Fruit fly (Drosophila melanogaster) whole organism, embryonic: ENCODE data around the gene CG7806.

Source experiments
- B-H2 ChIP-seq: fragments of 200-800 bp; sonication (Bioruptor generic); optimal IDR thresholded peaks from 2 replicates; lab custom pipeline; 2018; ENCODE audit warnings: missing biosample characterization, mild to moderate bottlenecking, missing genetic modification characterization
- Bgb ChIP-seq: fragments of 200-800 bp; sonication (Bioruptor generic); IDR thresholded peaks from 2 replicates; pipeline ENCODE4 v1.3.6; 2022; ENCODE audit warnings: missing biosample characterization, missing genetic modification characterization; ENCODE audit not compliant: partially characterized antibody
- Bteb2 ChIP-seq: fragments of 200-800 bp; sonication (Bioruptor generic); optimal IDR thresholded peaks from 2 replicates; lab custom pipeline; 2016; ENCODE audit warnings: missing biosample characterization, missing genetic modification characterization
- CG10959 ChIP-seq: fragments of 200-800 bp; sonication (Bioruptor generic); IDR thresholded peaks from 2 replicates; pipeline ENCODE4 v1.3.6; 2022; ENCODE audit warnings: missing biosample characterization, missing genetic modification characterization
- CG11093 ChIP-seq: fragments of 200-800 bp; sonication (Bioruptor generic); IDR thresholded peaks from 3 replicates; pipeline ENCODE4 v1.3.6; 2022; ENCODE audit warnings: missing biosample characterization, missing genetic modification characterization
- CG11695 ChIP-seq: fragments of 200-800 bp; sonication (Bioruptor generic); IDR thresholded peaks from 3 replicates; pipeline ENCODE4 v1.3.6; 2022; ENCODE audit warnings: missing biosample characterization, missing genetic modification characterization
- CG12659 ChIP-seq: fragments of 200-800 bp; sonication (Bioruptor generic); optimal IDR thresholded peaks from 3 replicates; lab custom pipeline; 2017; ENCODE audit warnings: mild to moderate bottlenecking, missing biosample characterization, missing genetic modification reagents, missing genetic modification characterization
- CG12942 ChIP-seq: fragments of 200-800 bp; sonication (Bioruptor generic); optimal IDR thresholded peaks from 3 replicates; lab custom pipeline; 2016; ENCODE audit warnings: missing biosample characterization, missing genetic modification characterization
- CG14441 ChIP-seq: fragments of 200-800 bp; sonication (Bioruptor generic); IDR thresholded peaks from 2 replicates; pipeline ENCODE4 v1.3.6; 2022; ENCODE audit warnings: missing biosample characterization, missing genetic modification characterization
- CG14710 ChIP-seq: fragments of 200-800 bp; sonication (Bioruptor generic); optimal IDR thresholded peaks from 3 replicates; lab custom pipeline; 2019; ENCODE audit warnings: missing biosample characterization, mild to moderate bottlenecking, missing genetic modification characterization, moderate library complexity
- CG15269 ChIP-seq: fragments of 200-800 bp; sonication (Bioruptor generic); optimal IDR thresholded peaks from 2 replicates; lab custom pipeline; 2018; ENCODE audit warnings: missing biosample characterization, mild to moderate bottlenecking, missing genetic modification characterization, moderate library complexity
- CG17186 ChIP-seq: fragments of 200-800 bp; sonication (Bioruptor generic); optimal IDR thresholded peaks from 3 replicates; lab custom pipeline; 2017; ENCODE audit warnings: missing biosample characterization, missing genetic modification reagents, missing genetic modification characterization
- CG17802 ChIP-seq: fragments of 200-800 bp; sonication (Bioruptor generic); optimal IDR thresholded peaks from 2 replicates; lab custom pipeline; 2018; ENCODE audit warnings: missing biosample characterization, mild to moderate bottlenecking, missing genetic modification characterization, moderate library complexity
- CG17912 ChIP-seq: fragments of 200-800 bp; sonication (Bioruptor generic); optimal IDR thresholded peaks from 2 replicates; lab custom pipeline; 2018; ENCODE audit warnings: missing biosample characterization, mild to moderate bottlenecking, missing genetic modification characterization
- CG1792 ChIP-seq: fragments of 200-800 bp; sonication (Bioruptor generic); optimal IDR thresholded peaks from 2 replicates; lab custom pipeline; 2016; ENCODE audit warnings: missing biosample characterization, missing genetic modification characterization
- CG2889 ChIP-seq: fragments of 200-800 bp; sonication (Bioruptor generic); IDR thresholded peaks from 3 replicates; pipeline ENCODE4 v1.3.6; 2022; ENCODE audit warnings: missing biosample characterization, missing genetic modification characterization
- CG31388 ChIP-seq: fragments of 200-800 bp; sonication (Bioruptor generic); optimal IDR thresholded peaks from 2 replicates; lab custom pipeline; 2016; ENCODE audit warnings: missing biosample characterization, missing genetic modification characterization
- CG3281 ChIP-seq: fragments of 200-800 bp; sonication (Bioruptor generic); optimal IDR thresholded peaks from 3 replicates; lab custom pipeline; 2017; ENCODE audit warnings: missing biosample characterization, mild to moderate bottlenecking, missing genetic modification characterization
- CG3407 ChIP-seq: fragments of 200-800 bp; sonication (Bioruptor generic); optimal IDR thresholded peaks from 2 replicates; lab custom pipeline; 2018; ENCODE audit warnings: missing biosample characterization, mild to moderate bottlenecking, missing genetic modification characterization
- CG42726 ChIP-seq: fragments of 200-800 bp; sonication (Bioruptor generic); IDR thresholded peaks from 2 replicates; pipeline ENCODE4 v1.3.6; 2022; ENCODE audit warnings: missing biosample characterization, missing genetic modification characterization; ENCODE audit not compliant: partially characterized antibody
- CG7271 ChIP-seq: fragments of 200-800 bp; sonication (Bioruptor generic); optimal IDR thresholded peaks from 2 replicates; lab custom pipeline; 2018; ENCODE audit warnings: missing biosample characterization, mild to moderate bottlenecking, missing genetic modification characterization, moderate library complexity
- CG7839 ChIP-seq: fragments of 200-800 bp; sonication (Bioruptor generic); optimal IDR thresholded peaks from 3 replicates; lab custom pipeline; 2018; ENCODE audit warnings: missing biosample characterization, mild to moderate bottlenecking, missing genetic modification characterization, moderate library complexity
- CG8359 ChIP-seq: fragments of 200-800 bp; sonication (Bioruptor generic); optimal IDR thresholded peaks from 2 replicates; lab custom pipeline; 2017; ENCODE audit warnings: missing biosample characterization, mild to moderate bottlenecking, missing genetic modification characterization, borderline replicate concordance
- CG9727 ChIP-seq: fragments of 200-800 bp; sonication (Bioruptor generic); optimal IDR thresholded peaks from 3 replicates; lab custom pipeline; 2017; ENCODE audit warnings: missing biosample characterization, mild to moderate bottlenecking, missing genetic modification characterization
- CG9797 ChIP-seq: fragments of 200-800 bp; sonication (Bioruptor generic); optimal IDR thresholded peaks from 3 replicates; lab custom pipeline; 2018; ENCODE audit warnings: missing biosample characterization, mild to moderate bottlenecking, missing genetic modification characterization
- CoRest ChIP-seq: fragments of 200-800 bp; sonication (Bioruptor generic); optimal IDR thresholded peaks from 3 replicates; lab custom pipeline; 2018; ENCODE audit warnings: missing biosample characterization, mild to moderate bottlenecking, missing genetic modification characterization, moderate library complexity
- Hmr ChIP-seq: fragments of 200-800 bp; sonication (Bioruptor generic); optimal IDR thresholded peaks from 3 replicates; lab custom pipeline; 2017; ENCODE audit warnings: mild to moderate bottlenecking, missing biosample characterization, missing genetic modification reagents, missing genetic modification characterization
- Hsf ChIP-seq: fragments of 200-800 bp; sonication (Bioruptor generic); optimal IDR thresholded peaks from 3 replicates; lab custom pipeline; 2016; ENCODE audit warnings: missing biosample characterization, missing genetic modification characterization
- MESR4 ChIP-seq: fragments of 200-800 bp; sonication (Bioruptor generic); optimal IDR thresholded peaks from 2 replicates; lab custom pipeline; 2018; ENCODE audit warnings: missing biosample characterization, mild to moderate bottlenecking, missing genetic modification characterization, moderate library complexity
- Scr ChIP-seq: fragments of 200-800 bp; sonication (Bioruptor generic); IDR thresholded peaks from 2 replicates; pipeline ENCODE4 v1.3.6; 2022; ENCODE audit warnings: missing biosample characterization, missing genetic modification characterization; ENCODE audit not compliant: partially characterized antibody
- Taf1 ChIP-seq: fragments of 200-800 bp; sonication (Bioruptor generic); IDR thresholded peaks from 2 replicates; pipeline ENCODE4 v1.3.6; 2022; ENCODE audit warnings: missing biosample characterization, missing genetic modification characterization
- bbx ChIP-seq: fragments of 200-800 bp; sonication (Bioruptor generic); IDR thresholded peaks from 2 replicates; pipeline ENCODE4 v1.3.6; 2022; ENCODE audit warnings: missing biosample characterization, missing genetic modification characterization; ENCODE audit not compliant: partially characterized antibody
- cg ChIP-seq: fragments of 200-800 bp; sonication (Bioruptor generic); optimal IDR thresholded peaks from 3 replicates; lab custom pipeline; 2019; ENCODE audit warnings: missing biosample characterization, mild to moderate bottlenecking, missing genetic modification characterization, moderate library complexity
- danr ChIP-seq: fragments of 200-800 bp; sonication (Bioruptor generic); IDR thresholded peaks from 2 replicates; pipeline ENCODE4 v1.3.6; 2022; ENCODE audit warnings: missing biosample characterization, missing genetic modification characterization
- eve ChIP-seq, 2 experiments: fragments of >200 bp; optimal IDR thresholded peaks; 2 replicates each; lab custom pipeline; 2017; ENCODE audit warnings: missing biosample characterization in 2 of 2, missing genetic modification characterization in 2 of 2
- fd64A ChIP-seq: fragments of 200-800 bp; sonication (Bioruptor generic); optimal IDR thresholded peaks from 3 replicates; lab custom pipeline; 2018; ENCODE audit warnings: missing biosample characterization, mild to moderate bottlenecking, missing genetic modification characterization
- gsb-n ChIP-seq: fragments of 200-800 bp; sonication (Bioruptor generic); optimal IDR thresholded peaks from 3 replicates; lab custom pipeline; 2018; ENCODE audit warnings: missing biosample characterization, mild to moderate bottlenecking, missing genetic modification characterization
- gt ChIP-seq: fragments of 200-800 bp; sonication (Bioruptor generic); IDR thresholded peaks from 2 replicates; pipeline ENCODE4 v1.3.6; 2022; ENCODE audit warnings: missing biosample characterization, missing genetic modification characterization
- lab ChIP-seq: fragments of 200-800 bp; sonication (Bioruptor generic); optimal IDR thresholded peaks from 3 replicates; lab custom pipeline; 2017; ENCODE audit warnings: missing biosample characterization, missing genetic modification characterization, mild to moderate bottlenecking, moderate library complexity, missing genetic modification reagents
- nerfin-1 ChIP-seq: fragments of 200-800 bp; sonication (Bioruptor generic); optimal IDR thresholded peaks from 3 replicates; lab custom pipeline; 2019; ENCODE audit warnings: missing biosample characterization, mild to moderate bottlenecking, missing genetic modification characterization, moderate library complexity
- pb ChIP-seq: fragments of 200-800 bp; sonication (Bioruptor generic); optimal IDR thresholded peaks from 3 replicates; lab custom pipeline; 2016; ENCODE audit warnings: missing biosample characterization, missing genetic modification characterization
- repo ChIP-seq: fragments of 200-800 bp; sonication (Bioruptor generic); optimal IDR thresholded peaks from 2 replicates; lab custom pipeline; 2016; ENCODE audit warnings: missing biosample characterization, missing genetic modification characterization
- rib ChIP-seq: fragments of 200-800 bp; sonication (Bioruptor generic); IDR thresholded peaks from 2 replicates; pipeline ENCODE4 v1.3.6; 2022; ENCODE audit warnings: missing biosample characterization, missing genetic modification characterization
- salm ChIP-seq: fragments of 200-800 bp; sonication (Bioruptor generic); optimal IDR thresholded peaks from 2 replicates; lab custom pipeline; 2018; ENCODE audit warnings: missing biosample characterization, mild to moderate bottlenecking, missing genetic modification characterization
- sim ChIP-seq: fragments of 200-800 bp; sonication (Bioruptor generic); IDR thresholded peaks from 2 replicates; pipeline ENCODE4 v1.3.6; 2022; ENCODE audit warnings: missing biosample characterization, missing genetic modification characterization
- sqz ChIP-seq: fragments of 200-800 bp; sonication (Bioruptor generic); optimal IDR thresholded peaks from 3 replicates; lab custom pipeline; 2018; ENCODE audit warnings: missing biosample characterization, mild to moderate bottlenecking, missing genetic modification characterization
- yki ChIP-seq: fragments of >200 bp; optimal IDR thresholded peaks from 3 replicates; lab custom pipeline; 2018
- zf30C ChIP-seq: fragments of 200-800 bp; sonication (Bioruptor generic); optimal IDR thresholded peaks from 3 replicates; lab custom pipeline; 2018; ENCODE audit warnings: missing biosample characterization, mild to moderate bottlenecking, missing genetic modification characterization

CG7806 gene

DNA sequence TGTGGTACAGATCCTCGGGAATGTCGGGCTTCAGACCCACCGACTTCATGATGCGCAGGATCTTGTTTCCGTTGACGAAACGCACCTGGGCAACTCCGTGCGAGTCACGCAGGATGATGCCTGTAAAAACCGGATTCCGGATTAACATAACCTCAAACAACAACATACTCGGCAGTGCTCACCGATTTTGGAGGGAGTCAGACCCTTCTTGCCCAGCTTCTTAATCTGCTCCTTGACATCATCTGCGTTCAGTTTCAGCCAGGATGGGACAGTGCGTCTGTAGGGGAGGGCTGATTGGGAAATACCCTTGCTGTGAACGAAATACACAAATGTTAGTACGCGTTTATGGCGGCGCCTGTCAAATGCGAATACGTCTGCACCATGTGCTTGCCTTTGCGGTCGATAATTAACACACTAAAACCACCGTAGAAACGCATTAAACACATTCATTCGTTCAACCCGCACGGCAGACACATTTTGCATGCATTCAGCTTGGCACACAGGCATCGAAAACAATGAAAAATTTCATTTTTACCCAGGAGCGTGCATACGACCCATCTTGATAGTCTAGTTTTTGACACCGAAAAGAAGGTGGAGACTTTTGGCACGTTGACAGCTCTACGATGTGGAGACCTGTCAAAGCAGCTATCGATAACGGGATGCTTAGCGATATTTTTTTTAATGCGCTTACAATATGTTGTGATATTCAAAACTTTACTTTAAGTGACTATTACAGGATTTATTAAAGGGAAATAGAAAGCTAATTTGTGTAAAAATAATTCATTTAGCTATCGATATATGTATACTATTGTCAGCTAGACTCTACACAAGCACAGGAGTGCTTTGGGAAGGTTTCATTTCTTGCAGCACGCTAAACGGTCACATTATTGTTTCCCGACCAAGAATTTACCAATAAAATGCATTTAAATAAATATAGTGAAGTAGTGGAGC, 53.1 kb downstream of the CG7806 start, which contains the start of the genes RpS13 and CSN8 (continued):
- TF ChIP-seq CG7839 (tag; lab: Kevin White, UChicago) (peak; percentile 10), Bteb2 (GFP tag; lab: Kevin White, UChicago) (no peak), gsb-n (tag; lab: Kevin White, UChicago) (no peak), CG11093 (GFP tag; lab: Robert Waterston, UW) (no peak), CG3407 (no peak), pb (GFP tag; lab: Kevin White, UChicago) (no peak), CG1792 (GFP tag; lab: Kevin White, UChicago) (no peak), CG9727 (GFP tag; lab: Kevin White, UChicago) (peak; percentile 31), CG9797 (peak; percentile 67), gt (GFP tag; lab: Robert Waterston, UW) (no peak), CG2889 (GFP tag; lab: Robert Waterston, UW) (no peak), Taf1 (GFP tag; lab: Robert Waterston, UW) (no peak), CG42726 (GFP tag; lab: Robert Waterston, UW) (peak; percentile 80), Bgb (GFP tag; lab: Robert Waterston, UW) (peak; percentile 90), Scr (GFP tag; lab: Robert Waterston, UW) (peak; percentile 98), eve (GFP tag; optimal IDR thresholded peaks at IDR 0.05; lab: Kevin White, UChicago) (peak in 1 of 2 experiments; percentile 69), CG17912 (GFP tag; lab: Kevin White, UChicago) (peak; percentile 16), Hmr (GFP tag; lab: Kevin White, UChicago) (peak; percentile 56), CG14441 (GFP tag; lab: Robert Waterston, UW) (no peak), lab (GFP tag; lab: Kevin White, UChicago) (peak; percentile 25), rib (GFP tag; lab: Robert Waterston, UW) (no peak), CG10959 (GFP tag; lab: Robert Waterston, UW) (no peak), zf30C (GFP tag; lab: Kevin White, UChicago) (no peak), CG7271 (tag; lab: Kevin White, UChicago) (peak; percentile 17), bbx (peak; percentile 91), repo (no peak), B-H2 (GFP tag; lab: Kevin White, UChicago) (peak; percentile 14), CoRest (tag; lab: Kevin White, UChicago) (peak; percentile 17), CG8359 (peak; percentile 27), cg (GFP tag; lab: Kevin White, UChicago) (peak; percentile 16), CG15269 (tag; lab: Kevin White, UChicago) (no peak), danr (GFP tag; lab: Robert Waterston, UW) (no peak), CG31388 (no peak), CG17186 (GFP tag; lab: Kevin White, UChicago) (peak; percentile 65), CG11695 (GFP tag; lab: Robert Waterston, UW) (no peak), CG3281 (GFP tag; lab: Kevin White, UChicago) (peak; percentile 55), Hsf (GFP tag; lab: Kevin White, UChicago) (peak; percentile 39), CG12942 (no peak), sim (GFP tag; lab: Robert Waterston, UW) (no peak), salm (tag; lab: Kevin White, UChicago) (peak; percentile 4), fd64A (GFP tag; lab: Kevin White, UChicago) (no peak), MESR4 (peak; percentile 97), nerfin-1 (peak; percentile 39), CG14710 (peak; percentile 75), yki (lab: Kevin White, UChicago) (no peak), CG17802 (tag; lab: Kevin White, UChicago) (no peak), sqz (peak; percentile 28), CG12659 (GFP tag; lab: Kevin White, UChicago) (peak; percentile 75)
